Fruit fly (Drosophila melanogaster) Kc167 (cell line): Measurements from ENCODE around the gene Osi10b.

Experiments
- Sin3A ChIP-seq: fragments of >200 bp; optimal IDR thresholded peaks from 2 replicates; lab custom pipeline; 2018; ENCODE audit warnings: missing external identifiers
- h ChIP-seq: fragments of >200 bp; optimal IDR thresholded peaks from 3 replicates; lab custom pipeline; 2018; ENCODE audit warnings: missing external identifiers
- insv ChIP-seq: fragments of >200 bp; optimal IDR thresholded peaks from 3 replicates; lab custom pipeline; 2018; ENCODE audit warnings: missing external identifiers
- psq ChIP-seq: fragments of >200 bp; optimal IDR thresholded peaks from 2 replicates; lab custom pipeline; 2017; ENCODE audit warnings: missing external identifiers
- ttk ChIP-seq: sonication (Bioruptor generic); optimal IDR thresholded peaks from 2 replicates; lab custom pipeline; 2017; ENCODE audit warnings: missing external identifiers

DNA sequence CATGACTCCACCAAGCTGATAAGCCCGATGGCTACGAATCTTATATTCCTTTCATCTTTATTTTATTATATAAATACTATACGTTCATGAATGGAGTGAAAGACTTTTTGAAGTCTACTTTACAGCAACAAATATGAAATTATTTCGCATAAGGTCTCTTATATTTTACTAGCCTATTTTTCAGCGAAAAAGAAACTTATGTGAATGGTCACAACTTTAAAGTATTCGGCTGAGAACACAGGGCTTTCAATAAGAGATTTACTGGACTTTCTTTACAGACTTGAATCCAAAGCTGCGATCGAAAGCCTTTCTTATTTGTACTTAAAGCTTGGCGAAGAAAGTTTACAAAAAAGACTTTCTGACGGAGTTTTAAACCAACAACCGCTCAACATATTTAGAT is 27.0 kb upstream of the Osi10b start:
- TF ChIP-seq h (lab: Kevin White, UChicago) (no peak), psq (lab: Kevin White, UChicago) (no peak), insv (lab: Kevin White, UChicago) (no peak), ttk (no peak), Sin3A (lab: Kevin White, UChicago) (no peak)
